Fruit fly (Drosophila melanogaster) whole organism, embryonic: ENCODE data around the gene CG17202.

Experiments used
- Asciz ChIP-seq: fragments of 200-800 bp; sonication (Bioruptor generic); optimal IDR thresholded peaks from 2 replicates; lab custom pipeline; 2017; ENCODE audit warnings: missing biosample characterization, mild to moderate bottlenecking, missing genetic modification characterization, missing genetic modification reagents
- Atf-2 ChIP-seq: fragments of 200-800 bp; sonication (Bioruptor generic); optimal IDR thresholded peaks from 2 replicates; lab custom pipeline; 2016; ENCODE audit warnings: missing biosample characterization, missing genetic modification characterization
- B-H1 ChIP-seq: fragments of 200-800 bp; sonication (Bioruptor generic); IDR thresholded peaks from 3 replicates; pipeline ENCODE4 v1.3.6; 2022; ENCODE audit warnings: missing biosample characterization, missing genetic modification characterization
- CG10209 ChIP-seq: fragments of 200-800 bp; sonication (Bioruptor generic); optimal IDR thresholded peaks from 3 replicates; lab custom pipeline; 2017; ENCODE audit warnings: missing biosample characterization, mild to moderate bottlenecking, missing genetic modification characterization, missing genetic modification reagents
- CG1024 ChIP-seq: fragments of 200-800 bp; sonication (Bioruptor generic); IDR thresholded peaks from 2 replicates; pipeline ENCODE4 v1.3.6; 2022; ENCODE audit warnings: missing biosample characterization, missing genetic modification characterization
- CG10565 ChIP-seq: fragments of 200-800 bp; sonication (Bioruptor generic); optimal IDR thresholded peaks from 3 replicates; lab custom pipeline; 2016; ENCODE audit warnings: missing biosample characterization, mild to moderate bottlenecking, missing genetic modification characterization
- CG11085 ChIP-seq: fragments of 200-800 bp; sonication (Bioruptor generic); IDR thresholded peaks from 2 replicates; pipeline ENCODE4 v1.3.6; 2022; ENCODE audit warnings: missing biosample characterization, missing genetic modification characterization
- CG11560 ChIP-seq: fragments of 200-800 bp; sonication (Bioruptor generic); IDR thresholded peaks from 3 replicates; pipeline ENCODE4 v1.3.6; 2022; ENCODE audit warnings: missing biosample characterization, missing genetic modification characterization
- CG12071 ChIP-seq: fragments of 200-800 bp; sonication (Bioruptor generic); optimal IDR thresholded peaks from 3 replicates; lab custom pipeline; 2018; ENCODE audit warnings: missing biosample characterization, mild to moderate bottlenecking, missing genetic modification characterization
- CG13424 ChIP-seq: fragments of 200-800 bp; sonication (Bioruptor generic); optimal IDR thresholded peaks from 2 replicates; lab custom pipeline; 2019; ENCODE audit warnings: missing biosample characterization, mild to moderate bottlenecking, missing genetic modification characterization, moderate library complexity
- CG14441 ChIP-seq: fragments of 200-800 bp; sonication (Bioruptor generic); IDR thresholded peaks from 2 replicates; pipeline ENCODE4 v1.3.6; 2022; ENCODE audit warnings: missing biosample characterization, missing genetic modification characterization
- CG1529 ChIP-seq: fragments of 200-800 bp; sonication (Bioruptor generic); optimal IDR thresholded peaks from 3 replicates; lab custom pipeline; 2018; ENCODE audit warnings: missing biosample characterization, missing genetic modification characterization
- CG17802 ChIP-seq: fragments of 200-800 bp; sonication (Bioruptor generic); optimal IDR thresholded peaks from 2 replicates; lab custom pipeline; 2018; ENCODE audit warnings: missing biosample characterization, mild to moderate bottlenecking, missing genetic modification characterization, moderate library complexity
- CG18262 ChIP-seq: fragments of 200-800 bp; optimal IDR thresholded peaks from 3 replicates; lab custom pipeline; 2019; ENCODE audit warnings: missing biosample characterization, mild to moderate bottlenecking, missing genetic modification characterization, moderate library complexity
- CG2199 ChIP-seq: fragments of 200-800 bp; sonication (Bioruptor generic); IDR thresholded peaks from 3 replicates; pipeline ENCODE4 v1.3.6; 2022; ENCODE audit warnings: missing biosample characterization, missing genetic modification characterization
- CG2202 ChIP-seq: fragments of 200-800 bp; sonication (Bioruptor generic); optimal IDR thresholded peaks from 2 replicates; lab custom pipeline; 2018; ENCODE audit warnings: missing biosample characterization, mild to moderate bottlenecking, missing genetic modification characterization
- CG2712 ChIP-seq: fragments of 200-800 bp; optimal IDR thresholded peaks from 3 replicates; lab custom pipeline; 2019; ENCODE audit warnings: missing biosample characterization, mild to moderate bottlenecking, missing genetic modification characterization, moderate library complexity
- CG32772 ChIP-seq: fragments of 200-800 bp; sonication (Bioruptor generic); IDR thresholded peaks from 2 replicates; pipeline ENCODE4 v1.3.6; 2022; ENCODE audit warnings: missing biosample characterization, missing genetic modification characterization
- CG3847 ChIP-seq: fragments of 200-800 bp; sonication (Bioruptor generic); IDR thresholded peaks from 2 replicates; pipeline ENCODE4 v1.3.6; 2022; ENCODE audit warnings: missing biosample characterization, missing genetic modification characterization
- CG7556 ChIP-seq: fragments of 200-800 bp; sonication (Bioruptor generic); optimal IDR thresholded peaks from 2 replicates; lab custom pipeline; 2017; ENCODE audit warnings: missing biosample characterization, mild to moderate bottlenecking, missing genetic modification characterization
- CG8281 ChIP-seq: fragments of 200-800 bp; sonication (Bioruptor generic); optimal IDR thresholded peaks from 2 replicates; lab custom pipeline; 2018; ENCODE audit warnings: missing biosample characterization, mild to moderate bottlenecking, missing genetic modification characterization, moderate library complexity
- CG8478 ChIP-seq: fragments of >200 bp; optimal IDR thresholded peaks from 2 replicates; lab custom pipeline; 2018
- CG9817 ChIP-seq: fragments of 200-800 bp; sonication (Bioruptor generic); optimal IDR thresholded peaks from 2 replicates; lab custom pipeline; 2018; ENCODE audit warnings: missing biosample characterization, mild to moderate bottlenecking, missing genetic modification characterization, moderate library complexity
- CG9932 ChIP-seq: fragments of 200-800 bp; sonication (Bioruptor generic); IDR thresholded peaks from 2 replicates; pipeline ENCODE4 v1.3.6; 2022; ENCODE audit warnings: missing biosample characterization, missing genetic modification characterization
- CTCF ChIP-seq: fragments of 200-800 bp; sonication (Bioruptor generic); optimal IDR thresholded peaks from 2 replicates; lab custom pipeline; 2017; ENCODE audit warnings: missing biosample characterization, mild to moderate bottlenecking, missing genetic modification characterization, moderate library complexity
- Chrac-16 ChIP-seq: fragments of 200-800 bp; sonication (Bioruptor generic); optimal IDR thresholded peaks from 3 replicates; lab custom pipeline; 2016; ENCODE audit warnings: missing biosample characterization, missing genetic modification characterization
- CoRest ChIP-seq: fragments of 200-800 bp; sonication (Bioruptor generic); optimal IDR thresholded peaks from 3 replicates; lab custom pipeline; 2018; ENCODE audit warnings: missing biosample characterization, mild to moderate bottlenecking, missing genetic modification characterization, moderate library complexity
- Doc3 ChIP-seq: fragments of 200-800 bp; sonication (Bioruptor generic); IDR thresholded peaks from 3 replicates; pipeline ENCODE4 v1.3.6; 2022; ENCODE audit warnings: missing biosample characterization, missing genetic modification characterization; ENCODE audit not compliant: partially characterized antibody
- Med ChIP-seq: fragments of 200-800 bp; sonication (Bioruptor generic); peaks from one replicate; lab custom pipeline; 2016; ENCODE audit warnings: missing biosample characterization, missing genetic modification characterization, mild to moderate bottlenecking, inconsistent platforms, moderate library complexity
- Optix ChIP-seq: fragments of 200-800 bp; sonication (Bioruptor generic); IDR thresholded peaks from 3 replicates; pipeline ENCODE4 v1.3.6; 2022; ENCODE audit warnings: missing biosample characterization, missing genetic modification characterization
- Sin3A ChIP-seq: fragments of >200 bp; optimal IDR thresholded peaks from 2 replicates; lab custom pipeline; 2018
- Spps ChIP-seq: fragments of 200-800 bp; sonication (Bioruptor generic); optimal IDR thresholded peaks from 2 replicates; lab custom pipeline; 2018; ENCODE audit warnings: missing biosample characterization, mild to moderate bottlenecking, missing genetic modification characterization
- Xrp1 ChIP-seq: fragments of 200-800 bp; sonication (Bioruptor generic); IDR thresholded peaks from 2 replicates; pipeline ENCODE4 v1.3.6; 2022; ENCODE audit warnings: missing biosample characterization, missing genetic modification characterization
- abd-A ChIP-seq: fragments of 200-800 bp; sonication (Bioruptor generic); optimal IDR thresholded peaks from 3 replicates; lab custom pipeline; 2019; ENCODE audit warnings: missing biosample characterization, mild to moderate bottlenecking, missing genetic modification characterization, moderate library complexity
- ato ChIP-seq: fragments of 200-800 bp; sonication (Bioruptor generic); IDR thresholded peaks from 2 replicates; pipeline ENCODE4 v1.3.6; 2022; ENCODE audit warnings: missing biosample characterization, missing genetic modification characterization; ENCODE audit not compliant: partially characterized antibody
- chn ChIP-seq: fragments of 200-800 bp; sonication (Bioruptor generic); optimal IDR thresholded peaks from 2 replicates; lab custom pipeline; 2016; ENCODE audit warnings: missing biosample characterization, missing genetic modification characterization
- ci ChIP-seq: fragments of 200-800 bp; sonication (Bioruptor generic); IDR thresholded peaks from 3 replicates; pipeline ENCODE4 v1.3.6; 2022; ENCODE audit warnings: missing biosample characterization, missing genetic modification characterization
- ems ChIP-seq: fragments of 200-800 bp; sonication (Bioruptor generic); optimal IDR thresholded peaks from 3 replicates; lab custom pipeline; 2016; ENCODE audit warnings: missing biosample characterization, missing genetic modification characterization
- h ChIP-seq: fragments of >200 bp; optimal IDR thresholded peaks from 2 replicates; lab custom pipeline; 2017
- hbn ChIP-seq: fragments of 200-800 bp; sonication (Bioruptor generic); IDR thresholded peaks from 2 replicates; pipeline ENCODE4 v1.3.6; 2022; ENCODE audit warnings: missing biosample characterization, missing genetic modification characterization; ENCODE audit not compliant: partially characterized antibody
- insv ChIP-seq, 2 experiments: fragments of 200-800 bp; sonication (Bioruptor generic); optimal IDR thresholded peaks; 3 replicates each; lab custom pipeline; 2016 to 2018; ENCODE audit warnings: missing biosample characterization in 2 of 2, missing genetic modification characterization in 2 of 2
- nau ChIP-seq: fragments of 200-800 bp; sonication (Bioruptor generic); optimal IDR thresholded peaks from 3 replicates; lab custom pipeline; 2017; ENCODE audit warnings: missing biosample characterization, mild to moderate bottlenecking, missing genetic modification characterization, missing genetic modification reagents
- nom ChIP-seq: fragments of 200-800 bp; sonication (Bioruptor generic); optimal IDR thresholded peaks from 2 replicates; lab custom pipeline; 2017; ENCODE audit warnings: missing biosample characterization, missing genetic modification characterization, mild to moderate bottlenecking, moderate library complexity, missing genetic modification reagents
- onecut ChIP-seq: fragments of 200-800 bp; sonication (Bioruptor generic); IDR thresholded peaks from 2 replicates; pipeline ENCODE4 v1.3.6; 2022; ENCODE audit warnings: missing biosample characterization, missing genetic modification characterization
- org-1 ChIP-seq: fragments of 200-800 bp; sonication (Bioruptor generic); optimal IDR thresholded peaks from 2 replicates; lab custom pipeline; 2017; ENCODE audit warnings: missing biosample characterization, missing genetic modification characterization
- rib ChIP-seq: fragments of 200-800 bp; sonication (Bioruptor generic); IDR thresholded peaks from 2 replicates; pipeline ENCODE4 v1.3.6; 2022; ENCODE audit warnings: missing biosample characterization, missing genetic modification characterization
- sr ChIP-seq: fragments of 200-800 bp; sonication (Bioruptor generic); IDR thresholded peaks from 3 replicates; pipeline ENCODE4 v1.3.6; 2022; ENCODE audit warnings: missing biosample characterization, missing genetic modification characterization
- trem ChIP-seq: fragments of 200-800 bp; optimal IDR thresholded peaks from 3 replicates; lab custom pipeline; 2019; ENCODE audit warnings: missing biosample characterization, mild to moderate bottlenecking, missing genetic modification characterization, moderate library complexity
- trh ChIP-seq: fragments of 200-800 bp; sonication (Bioruptor generic); optimal IDR thresholded peaks from 2 replicates; lab custom pipeline; 2016; ENCODE audit warnings: missing biosample characterization, missing genetic modification characterization
- twi ChIP-seq: fragments of 200-800 bp; optimal IDR thresholded peaks from 2 replicates; lab custom pipeline; 2019; ENCODE audit warnings: missing biosample characterization, mild to moderate bottlenecking, missing genetic modification characterization, moderate library complexity
- unc-4 ChIP-seq: fragments of 200-800 bp; sonication (Bioruptor generic); IDR thresholded peaks from 2 replicates; pipeline ENCODE4 v1.3.6; 2022; ENCODE audit warnings: missing biosample characterization, missing genetic modification characterization; ENCODE audit not compliant: partially characterized antibody
- vfl ChIP-seq: fragments of 200-800 bp; sonication (Bioruptor generic); optimal IDR thresholded peaks from 2 replicates; lab custom pipeline; 2016; ENCODE audit warnings: missing biosample characterization, missing genetic modification characterization
- zen2 ChIP-seq: fragments of 200-800 bp; sonication (Bioruptor generic); IDR thresholded peaks from 3 replicates; pipeline ENCODE4 v1.3.6; 2022; ENCODE audit warnings: missing biosample characterization, missing genetic modification characterization; ENCODE audit not compliant: partially characterized antibody

Gene CG17202

dm6 chr3R:12451376-12451775 is 28.8 kb downstream of the CG17202 start (continued):
- TF ChIP-seq zen2 (GFP tag; lab: Robert Waterston, UW) (no peak), vfl (GFP tag; lab: Kevin White, UChicago) (no peak), CG10209 (GFP tag; lab: Kevin White, UChicago) (peak; percentile 46), Doc3 (GFP tag; lab: Robert Waterston, UW) (no peak), Xrp1 (GFP tag; lab: Robert Waterston, UW) (peak; percentile 45), rib (GFP tag; lab: Robert Waterston, UW) (no peak), nau (GFP tag; lab: Kevin White, UChicago) (no peak), hbn (GFP tag; lab: Robert Waterston, UW) (no peak), unc-4 (GFP tag; lab: Robert Waterston, UW) (no peak), CG11085 (GFP tag; lab: Robert Waterston, UW) (no peak), ems (GFP tag; lab: Kevin White, UChicago) (peak; percentile 4), CG12071 (GFP tag; lab: Kevin White, UChicago) (peak; percentile 9), CG18262 (tag; lab: Kevin White, UChicago) (no peak), insv (GFP tag; optimal IDR thresholded peaks at IDR 0.05; lab: Kevin White, UChicago) (no peak), sr (no peak), CG8478 (lab: Kevin White, UChicago) (no peak), onecut (GFP tag; lab: Robert Waterston, UW) (peak; percentile 48), Med (peak; percentile 80), twi (tag; lab: Kevin White, UChicago) (no peak), trem (no peak), CG9817 (tag; lab: Kevin White, UChicago) (peak; percentile 3), CG17802 (tag; lab: Kevin White, UChicago) (no peak), CG2202 (tag; lab: Kevin White, UChicago) (no peak), CG1024 (GFP tag; lab: Robert Waterston, UW) (no peak), CG2712 (tag; lab: Kevin White, UChicago) (peak; percentile 29), CG13424 (tag; lab: Kevin White, UChicago) (peak; percentile 51), CG2199 (GFP tag; lab: Robert Waterston, UW) (no peak), Optix (GFP tag; lab: Robert Waterston, UW) (no peak), ato (no peak), CTCF (GFP tag; lab: Kevin White, UChicago) (no peak), Asciz (peak; percentile 21), CG7556 (GFP tag; lab: Kevin White, UChicago) (peak; percentile 4), CG8281 (tag; lab: Kevin White, UChicago) (no peak), B-H1 (GFP tag; lab: Robert Waterston, UW) (peak; percentile 22; the same call in 1 of the 3 replicates), Chrac-16 (GFP tag; lab: Kevin White, UChicago) (no peak), CoRest (tag; lab: Kevin White, UChicago) (peak; percentile 40), CG14441 (GFP tag; lab: Robert Waterston, UW) (peak; percentile 14; the same call in 1 of the 2 replicates), CG1529 (GFP tag; lab: Kevin White, UChicago) (no peak), Sin3A (lab: Kevin White, UChicago) (no peak), abd-A (no peak), chn (GFP tag; lab: Kevin White, UChicago) (no peak), CG9932 (GFP tag; lab: Robert Waterston, UW) (0 out of 2 replicates have a peak, but pooled peaks have one; percentile 21), h (lab: Kevin White, UChicago) (no peak), CG11560 (tag; lab: Robert Waterston, UW) (no peak), org-1 (GFP tag; lab: Kevin White, UChicago) (no peak), ci (GFP tag; lab: Robert Waterston, UW) (peak; percentile 58; the same call in 2 of the 3 replicates), CG10565 (no peak), trh (no peak), nom (GFP tag; lab: Kevin White, UChicago) (no peak), Spps (tag; lab: Kevin White, UChicago) (no peak), CG3847 (GFP tag; lab: Robert Waterston, UW) (no peak), CG32772 (GFP tag; lab: Robert Waterston, UW) (0 out of 2 replicates have a peak, but pooled peaks have one; percentile 29), Atf-2 (no peak)
